Fruit fly (Drosophila melanogaster): Measurements from ENCODE around the gene Gld.

Gld gene

dm6 chr3R:7223972-7224464 lies 41.5 kb downstream of the Gld start, which contains the start of gene thw:
thw (plus strand) TSS chr3R:7224414.
- no peak for TF ChIP-seq noc (tag; optimal IDR thresholded peaks at IDR 0.05)

- no peak for TF ChIP-seq noc (tag; optimal IDR thresholded peaks at IDR 0.05)
These were observed 45.9 kb downstream of the Gld start, which contains the start of gene CG14605 for dm6 chr3R:7219605-7220004. CG14605 (minus strand) TSS chr3R:7219705.

- TF ChIP-seq noc (tag; optimal IDR thresholded peaks at IDR 0.05), result peak; percentile 88
These were observed 48.5 kb downstream of the Gld start, which contains the start of gene CG14606 for dm6 chr3R:7216924-7217529. CG14606 (minus strand) TSS chr3R:7217083.

- TF ChIP-seq noc (tag; optimal IDR thresholded peaks at IDR 0.05), result no peak
These were observed 57.2 kb downstream of the Gld start, which contains the start of gene CG1288 for dm6 chr3R:7208331-7208730. CG1288 (minus strand) TSS chr3R:7208431.
